Worm (Caenorhabditis elegans): Measurements from ENCODE around the gene irld-28.
"Not testable (repeated sequence)": the region's sequence is repeated elsewhere in the genome, so short reads cannot be mapped to it uniquely, and the experiment has no call there.

Gene irld-28

DNA sequence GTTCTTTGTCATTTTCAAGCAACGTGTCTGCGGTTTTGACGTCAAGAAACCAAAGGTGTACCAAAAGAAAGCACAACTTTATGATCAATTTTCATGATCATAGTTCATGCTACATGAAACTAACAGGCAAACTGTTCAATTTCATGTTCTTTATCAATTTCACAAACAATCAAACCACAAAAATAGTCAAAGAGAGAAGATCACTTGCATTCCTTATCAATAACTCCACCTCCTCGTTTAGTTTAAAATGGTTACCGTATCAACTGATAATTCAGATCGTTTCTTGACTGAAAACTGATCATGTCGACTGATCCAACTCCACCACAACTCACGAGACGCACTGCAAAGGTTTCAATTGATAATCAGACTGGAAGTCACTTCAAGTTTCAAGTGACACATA is 5.9 kb downstream of the irld-28 start, which contains the start of gene pud-1.1:
Gene pud-1.1 (plus strand): TSS at position 301 of the 400 bp plus-strand sequence.
- not testable (repeated sequence) for TF ChIP-seq rnt-1 (tag; optimal IDR thresholded peaks at IDR 0.05); aha-1 (tag; optimal IDR thresholded peaks at IDR 0.05); efl-1 (optimal IDR thresholded peaks at IDR 0.05); efl-1 (GFP tag; optimal IDR thresholded peaks at IDR 0.05 in 1 of 2)

DNA sequence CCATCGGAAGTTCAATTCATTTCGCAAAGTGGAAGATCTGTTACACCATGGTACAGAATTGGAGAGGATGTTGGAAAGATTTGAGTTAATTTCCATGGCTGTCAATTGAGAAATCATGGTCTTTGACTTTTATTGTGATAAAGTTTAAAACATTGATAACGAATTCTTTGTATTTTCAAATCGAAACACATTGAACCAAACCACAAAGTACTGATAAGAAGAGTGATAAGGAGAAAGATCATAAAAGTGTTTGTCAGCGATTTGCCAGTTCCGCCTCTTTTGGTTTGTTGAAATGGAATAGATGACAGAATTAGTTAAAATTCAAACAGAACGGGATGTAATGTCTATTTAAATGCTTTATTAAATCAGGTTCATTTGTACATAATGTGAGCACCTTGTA is 8.9 kb downstream of the irld-28 start:
- TF ChIP-seq nhr-20 (tag; optimal IDR thresholded peaks at IDR 0.05) (peak; percentile 30), lin-14 (GFP tag; optimal IDR thresholded peaks at IDR 0.05) (peak; percentile 36), pag-3 (tag; optimal IDR thresholded peaks at IDR 0.05; ENCODE audit: borderline replicate concordance, insufficient read depth) (no peak), efl-1 (optimal IDR thresholded peaks at IDR 0.05) (no peak), efl-1 (GFP tag; optimal IDR thresholded peaks at IDR 0.05 in 1 of 2) (peak in 1 of 2 experiments; percentile 64), nhr-28 (tag; optimal IDR thresholded peaks at IDR 0.05) (no peak), nhr-71 (tag; optimal IDR thresholded peaks at IDR 0.05) (peak; percentile 56), elt-2 (tag; optimal IDR thresholded peaks at IDR 0.05) (peak; percentile 98), nhr-84 (tag; optimal IDR thresholded peaks at IDR 0.05) (no peak), elt-3 (tag; optimal IDR thresholded peaks at IDR 0.05) (peak in 1 of 6 experiments; percentile 25), skn-1 (tag; optimal IDR thresholded peaks at IDR 0.05) (no peak), fkh-10 (GFP tag; optimal IDR thresholded peaks at IDR 0.05) (no peak), tlp-1 (tag; optimal IDR thresholded peaks at IDR 0.05) (peak; percentile 74), lin-35 (GFP tag; optimal IDR thresholded peaks at IDR 0.05) (peak in 1 of 2 experiments; percentile 15)

DNA sequence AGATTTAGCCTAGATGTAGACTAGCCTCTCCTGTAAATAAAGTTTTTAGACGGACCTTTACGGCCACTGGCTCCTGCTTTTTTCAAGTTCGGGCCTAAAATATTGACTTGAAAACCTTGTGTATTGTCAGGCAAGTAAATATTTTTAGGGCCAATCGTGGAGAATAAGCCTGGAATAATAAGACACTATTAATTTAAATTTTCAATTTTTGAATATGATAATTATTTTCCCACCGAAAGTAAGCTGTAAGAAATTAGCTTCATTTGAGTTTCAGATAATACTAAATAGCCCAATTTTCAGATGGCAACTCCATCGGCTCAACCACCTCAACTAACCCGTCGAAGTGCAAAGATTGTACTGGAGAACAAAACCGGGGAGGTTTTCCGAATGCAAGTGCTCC is 9.7 kb downstream of the irld-28 start, which contains the start of gene pud-4:
Gene pud-4 (plus strand): TSS at position 301 of the 400 bp plus-strand sequence.
- TF ChIP-seq nhr-71 (tag; optimal IDR thresholded peaks at IDR 0.05) = no peak
- no peak for TF ChIP-seq alr-1 (tag; optimal IDR thresholded peaks at IDR 0.05; ENCODE audit: borderline replicate concordance)
- TF ChIP-seq pax-3 (tag; optimal IDR thresholded peaks at IDR 0.05) = no peak
- no peak for TF ChIP-seq mab-9 (GFP tag; IDR thresholded peaks at IDR 0.05)
- no peak for TF ChIP-seq lin-13 (GFP tag; optimal IDR thresholded peaks at IDR 0.05)
- TF ChIP-seq ama-1 (optimal IDR thresholded peaks at IDR 0.05) = no peak
- no peak for TF ChIP-seq nhr-237 (tag; optimal IDR thresholded peaks at IDR 0.05)
- no peak for TF ChIP-seq mdl-1 (tag; optimal IDR thresholded peaks at IDR 0.05)
- no peak for TF ChIP-seq nhr-47 (tag; optimal IDR thresholded peaks at IDR 0.05)
- no peak for TF ChIP-seq tlp-1 (tag; optimal IDR thresholded peaks at IDR 0.05)
- no peak for TF ChIP-seq mep-1 (tag; optimal IDR thresholded peaks at IDR 0.05)
- TF ChIP-seq hpl-2 (GFP tag; optimal IDR thresholded peaks at IDR 0.05) = no peak
- TF ChIP-seq vab-15 (tag; optimal IDR thresholded peaks at IDR 0.05) = no peak
- no peak for TF ChIP-seq xbp-1 (tag; optimal IDR thresholded peaks at IDR 0.05)
- no peak for TF ChIP-seq nhr-12 (tag; optimal IDR thresholded peaks at IDR 0.05)
- TF ChIP-seq C04F5.9 (tag; optimal IDR thresholded peaks at IDR 0.05) = no peak
- no peak for TF ChIP-seq swsn-7 (tag; optimal IDR thresholded peaks at IDR 0.05)
- TF ChIP-seq lsy-2 (tag; optimal IDR thresholded peaks at IDR 0.05) = no peak

- TF ChIP-seq mdl-1 (tag; optimal IDR thresholded peaks at IDR 0.05) = no peak
- TF ChIP-seq grh-1 (GFP tag; IDR thresholded peaks at IDR 0.05) = no peak
- no peak for TF ChIP-seq unc-98 (GFP tag; IDR thresholded peaks at IDR 0.05)
- no peak for TF ChIP-seq lin-13 (GFP tag; optimal IDR thresholded peaks at IDR 0.05)
- no peak for TF ChIP-seq efl-3 (GFP tag; optimal IDR thresholded peaks at IDR 0.05)
- TF ChIP-seq C34B4.2 (tag; optimal IDR thresholded peaks at IDR 0.05) = no peak
- no peak for TF ChIP-seq alr-1 (tag; optimal IDR thresholded peaks at IDR 0.05; ENCODE audit: borderline replicate concordance)
- TF ChIP-seq lin-14 (GFP tag; optimal IDR thresholded peaks at IDR 0.05) = no peak
- no peak for TF ChIP-seq jun-1 (tag; optimal IDR thresholded peaks at IDR 0.05)
- no peak for TF ChIP-seq nhr-12 (tag; optimal IDR thresholded peaks at IDR 0.05)
- no peak for TF ChIP-seq lir-3 (tag; optimal IDR thresholded peaks at IDR 0.05; ENCODE audit: poor library complexity)
- no peak for TF ChIP-seq elt-3 (tag; optimal IDR thresholded peaks at IDR 0.05)
- TF ChIP-seq unc-86 (tag; optimal IDR thresholded peaks at IDR 0.05) = no peak
- TF ChIP-seq nhr-20 (tag; optimal IDR thresholded peaks at IDR 0.05) = no peak
- TF ChIP-seq dsc-1 (tag; optimal IDR thresholded peaks at IDR 0.05) = no peak
- no peak for TF ChIP-seq hlh-17 (GFP tag; optimal IDR thresholded peaks at IDR 0.05; ENCODE audit: borderline replicate concordance)
- TF ChIP-seq tbx-2 (tag; optimal IDR thresholded peaks at IDR 0.05) = no peak
- no peak for TF ChIP-seq mab-9 (GFP tag; IDR thresholded peaks at IDR 0.05)
- TF ChIP-seq nhr-47 (tag; optimal IDR thresholded peaks at IDR 0.05) = no peak
Observed at ce11 chrV:2325052-2325451, 11.0 kb downstream of the irld-28 start, which contains the start of gene pud-3. Gene pud-3, minus strand, starts transcription at chrV:2325152.

Measured in whole organism, L1 larva.